Worm (Caenorhabditis elegans) whole organism, L2 larva: ENCODE data around the gene atp-5.

Source experiments
- C34F6.9 ChIP-seq: fragments of 150-350 bp; optimal IDR thresholded peaks from 2 replicates; lab custom pipeline; 2014; ENCODE audit warnings: missing biosample characterization, missing genetic modification characterization
- F13H6.1 ChIP-seq: sonication (generic microtip); optimal IDR thresholded peaks from 2 replicates; lab custom pipeline; 2016; ENCODE audit warnings: missing genetic modification characterization, missing compliant biosample characterization
- R02D3.7 ChIP-seq: fragments of 150-350 bp; optimal IDR thresholded peaks from 2 replicates; lab custom pipeline; 2014; ENCODE audit warnings: missing biosample characterization, missing genetic modification characterization
- Y55F3AM.14 ChIP-seq: fragments of 200-800 bp; sonication (Bioruptor generic); optimal IDR thresholded peaks from 2 replicates; lab custom pipeline; 2018; ENCODE audit warnings: mild to moderate bottlenecking, missing genetic modification characterization, missing compliant biosample characterization
- ZK546.5 ChIP-seq: sonication (generic microtip); optimal IDR thresholded peaks from 2 replicates; lab custom pipeline; 2017; ENCODE audit warnings: missing biosample characterization, missing genetic modification characterization
- alr-1 ChIP-seq: fragments of 150-350 bp; optimal IDR thresholded peaks from 2 replicates; lab custom pipeline; 2014; ENCODE audit warnings: missing biosample characterization, missing genetic modification characterization
- aly-2 ChIP-seq: fragments of 150-350 bp; optimal IDR thresholded peaks from 2 replicates; lab custom pipeline; 2014; ENCODE audit warnings: missing biosample characterization, missing genetic modification characterization
- ama-1 ChIP-seq: fragments of 150-350 bp; optimal IDR thresholded peaks from 2 replicates; lab custom pipeline; 2018; ENCODE audit warnings: inconsistent platforms
- blmp-1 ChIP-seq: sonication (generic microtip); optimal IDR thresholded peaks from 2 replicates; lab custom pipeline; 2017; ENCODE audit warnings: missing genetic modification characterization, mild to moderate bottlenecking, missing compliant biosample characterization, antibody characterized with exemption, moderate library complexity; ENCODE audit not compliant: insufficient read depth
- ceh-16 ChIP-seq: fragments of 150-350 bp; optimal IDR thresholded peaks from 2 replicates; lab custom pipeline; 2014; ENCODE audit warnings: missing biosample characterization, missing genetic modification characterization
- ceh-82 ChIP-seq: fragments of 150-350 bp; optimal IDR thresholded peaks from 2 replicates; lab custom pipeline; 2014; ENCODE audit warnings: missing biosample characterization, missing genetic modification characterization
- crh-2 ChIP-seq: sonication (generic microtip); optimal IDR thresholded peaks from 2 replicates; lab custom pipeline; 2017; ENCODE audit warnings: missing biosample characterization, missing genetic modification characterization
- dmd-4 ChIP-seq: sonication (generic microtip); optimal IDR thresholded peaks from 2 replicates; lab custom pipeline; 2017; ENCODE audit warnings: missing biosample characterization, missing genetic modification characterization
- egl-27 ChIP-seq: sonication (generic microtip); optimal IDR thresholded peaks from 3 replicates; lab custom pipeline; 2017; ENCODE audit warnings: missing biosample characterization, missing genetic modification reagents, missing genetic modification characterization
- elt-3 ChIP-seq: sonication (generic microtip); optimal IDR thresholded peaks from 2 replicates; lab custom pipeline; 2017; ENCODE audit warnings: missing biosample characterization, missing genetic modification characterization
- fos-1 ChIP-seq: fragments of 150-350 bp; optimal IDR thresholded peaks from 2 replicates; lab custom pipeline; 2014; ENCODE audit warnings: missing biosample characterization, missing genetic modification characterization
- gmeb-1 ChIP-seq: fragments of 150-350 bp; optimal IDR thresholded peaks from 2 replicates; lab custom pipeline; 2014; ENCODE audit warnings: missing biosample characterization, missing genetic modification characterization
- lin-11 ChIP-seq: fragments of 150-350 bp; sonication (generic microtip); optimal IDR thresholded peaks from 2 replicates; lab custom pipeline; 2014; ENCODE audit warnings: missing biosample characterization, missing genetic modification characterization, inconsistent platforms, mixed read lengths
- lin-13 ChIP-seq: fragments of 150-350 bp; optimal IDR thresholded peaks from 2 replicates; lab custom pipeline; 2014; ENCODE audit warnings: missing biosample characterization, missing genetic modification reagents, missing genetic modification characterization
- lin-39 ChIP-seq: fragments of 150-350 bp; optimal IDR thresholded peaks from 2 replicates; lab custom pipeline; 2014; ENCODE audit warnings: missing biosample characterization, missing genetic modification reagents, missing genetic modification characterization
- lsy-2 ChIP-seq, 2 experiments: fragments of 150-350 bp in 1 of 2; sonication (generic microtip) in 1 of 2; optimal IDR thresholded peaks; 2 replicates each; lab custom pipeline; 2014 to 2017; ENCODE audit warnings: missing biosample characterization in 2 of 2, missing genetic modification characterization in 2 of 2
- mab-5 ChIP-seq: fragments of 150-350 bp; optimal IDR thresholded peaks from 2 replicates; lab custom pipeline; 2014; ENCODE audit warnings: missing biosample characterization, missing genetic modification characterization
- mbf-1 ChIP-seq: sonication (generic microtip); optimal IDR thresholded peaks from 2 replicates; lab custom pipeline; 2017; ENCODE audit warnings: missing biosample characterization, missing genetic modification characterization
- mdl-1 ChIP-seq, 2 experiments: fragments of 150-350 bp in 1 of 2; sonication (generic microtip) in 1 of 2; optimal IDR thresholded peaks; 2 replicates each; lab custom pipeline; 2017; ENCODE audit warnings: missing biosample characterization in 2 of 2, missing genetic modification characterization in 2 of 2
- nhr-10 ChIP-seq: sonication (generic microtip); optimal IDR thresholded peaks from 2 replicates; lab custom pipeline; 2017; ENCODE audit warnings: missing biosample characterization, missing genetic modification characterization
- nhr-11 ChIP-seq: fragments of 150-350 bp; optimal IDR thresholded peaks from 2 replicates; lab custom pipeline; 2014; ENCODE audit warnings: missing biosample characterization, missing genetic modification characterization
- nhr-12 ChIP-seq: fragments of 150-350 bp; optimal IDR thresholded peaks from 2 replicates; lab custom pipeline; 2014; ENCODE audit warnings: missing biosample characterization, missing genetic modification characterization
- nhr-129 ChIP-seq: fragments of 150-350 bp; optimal IDR thresholded peaks from 2 replicates; lab custom pipeline; 2014; ENCODE audit warnings: missing biosample characterization, missing genetic modification characterization
- nhr-21 ChIP-seq: fragments of 150-350 bp; optimal IDR thresholded peaks from 2 replicates; lab custom pipeline; 2014; ENCODE audit warnings: missing biosample characterization, missing genetic modification characterization
- nhr-23 ChIP-seq: fragments of 150-350 bp; optimal IDR thresholded peaks from 2 replicates; lab custom pipeline; 2014; ENCODE audit warnings: missing biosample characterization, missing genetic modification reagents, missing genetic modification characterization
- nhr-237 ChIP-seq: fragments of 150-350 bp; optimal IDR thresholded peaks from 2 replicates; lab custom pipeline; 2014; ENCODE audit warnings: missing biosample characterization, missing genetic modification characterization
- nhr-25 ChIP-seq: fragments of 150-350 bp; sonication (generic microtip); optimal IDR thresholded peaks from 3 replicates; lab custom pipeline; 2014; ENCODE audit warnings: missing biosample characterization, missing genetic modification characterization
- nhr-6 ChIP-seq: fragments of 150-350 bp; optimal IDR thresholded peaks from 2 replicates; lab custom pipeline; 2014; ENCODE audit warnings: missing biosample characterization, missing genetic modification characterization
- nhr-77 ChIP-seq: fragments of 150-350 bp; optimal IDR thresholded peaks from 2 replicates; lab custom pipeline; 2014; ENCODE audit warnings: missing biosample characterization, missing genetic modification characterization
- peb-1 ChIP-seq: fragments of 150-350 bp; optimal IDR thresholded peaks from 2 replicates; lab custom pipeline; 2014; ENCODE audit warnings: missing biosample characterization, missing genetic modification characterization
- sem-4 ChIP-seq: fragments of 150-350 bp; optimal IDR thresholded peaks from 2 replicates; lab custom pipeline; 2014; ENCODE audit warnings: missing biosample characterization, missing genetic modification reagents, missing genetic modification characterization
- skn-1 ChIP-seq: sonication (generic microtip); optimal IDR thresholded peaks from 2 replicates; lab custom pipeline; 2017; ENCODE audit warnings: missing biosample characterization, missing genetic modification characterization
- sma-3 ChIP-seq: sonication (generic microtip); optimal IDR thresholded peaks from 2 replicates; lab custom pipeline; 2016; ENCODE audit warnings: missing genetic modification reagents, missing genetic modification characterization, missing compliant biosample characterization
- sma-9 ChIP-seq, 2 experiments: fragments of 150-350 bp in 1 of 2; sonication (generic microtip) in 1 of 2; optimal IDR thresholded peaks; 2 replicates each; lab custom pipeline; 2014 to 2016; ENCODE audit warnings: missing genetic modification characterization in 2 of 2, mild to moderate bottlenecking in 1 of 2, missing biosample characterization in 1 of 2, missing compliant biosample characterization in 1 of 2, missing genetic modification reagents in 1 of 2, moderate library complexity in 1 of 2
- snpc-4 ChIP-seq: fragments of 150-350 bp; optimal IDR thresholded peaks from 2 replicates; lab custom pipeline; 2014; ENCODE audit warnings: missing biosample characterization, missing genetic modification characterization
- unc-39 ChIP-seq: fragments of 150-350 bp; optimal IDR thresholded peaks from 2 replicates; lab custom pipeline; 2014; ENCODE audit warnings: missing biosample characterization, missing genetic modification characterization
- unc-55 ChIP-seq: fragments of 150-350 bp; sonication (generic microtip); optimal IDR thresholded peaks from 3 replicates; lab custom pipeline; 2014; ENCODE audit warnings: missing biosample characterization, missing genetic modification reagents, missing genetic modification characterization
- unc-62 ChIP-seq: fragments of 150-350 bp; optimal IDR thresholded peaks from 2 replicates; lab custom pipeline; 2014; ENCODE audit warnings: missing biosample characterization, missing genetic modification reagents, missing genetic modification characterization
- ztf-4 ChIP-seq: fragments of 150-350 bp; optimal IDR thresholded peaks from 2 replicates; lab custom pipeline; 2014; ENCODE audit warnings: missing biosample characterization, missing genetic modification characterization

atp-5 gene

DNA sequence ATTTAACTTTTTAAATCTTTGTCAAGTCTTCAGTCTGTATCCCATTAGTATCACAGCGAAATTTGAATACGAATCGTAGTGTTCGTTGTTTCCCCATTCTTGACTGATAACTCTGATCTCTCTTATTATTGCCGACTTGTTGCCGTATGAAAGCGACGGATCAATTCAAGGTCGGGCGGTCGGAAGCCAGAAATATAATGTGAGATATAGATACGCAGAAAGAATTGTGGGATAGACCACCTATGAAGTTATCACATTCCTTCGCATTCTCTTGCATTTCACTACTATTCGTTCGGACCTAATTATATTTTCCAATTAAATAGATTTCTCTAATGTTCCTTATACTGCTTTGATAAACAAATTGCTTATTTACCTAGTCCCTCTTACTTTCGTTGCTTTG, 25.3 kb upstream of the atp-5 start:
- TF ChIP-seq ceh-16 (tag; lab: Kevin White, UChicago), result no peak
- TF ChIP-seq nhr-6 (tag; lab: Kevin White, UChicago), result no peak
- no peak for TF ChIP-seq unc-39
- TF ChIP-seq C34F6.9 (tag; lab: Kevin White, UChicago), result no peak
- TF ChIP-seq blmp-1, result no peak
- TF ChIP-seq ceh-82 (tag; lab: Kevin White, UChicago), result no peak
- TF ChIP-seq nhr-25 (tag; lab: Kevin White, UChicago), result peak; percentile 4

DNA sequence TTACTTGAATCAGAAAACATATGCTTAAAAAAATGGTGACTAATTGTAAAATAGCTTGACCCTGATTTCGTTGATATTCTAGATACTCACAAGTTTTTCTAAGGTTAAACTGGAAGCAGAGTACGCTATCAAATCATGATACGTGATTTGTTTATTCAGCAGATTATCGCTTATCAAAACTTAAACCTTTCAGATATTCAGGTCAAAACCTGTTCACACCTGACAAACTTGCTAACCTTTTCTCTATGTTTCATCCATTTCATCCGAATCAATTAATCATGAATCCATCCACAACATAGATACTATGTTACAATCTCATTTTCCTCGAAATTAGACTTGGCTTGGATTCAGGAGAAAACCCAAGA, 24.1 kb upstream of the atp-5 start:
- TF ChIP-seq blmp-1 (no peak), ceh-82 (tag; lab: Kevin White, UChicago) (no peak), nhr-25 (tag; lab: Kevin White, UChicago) (peak; percentile 74), sma-3 (GFP tag; lab: Kevin White, UChicago) (peak; percentile 62), skn-1 (no peak), nhr-237 (tag; lab: Kevin White, UChicago) (no peak), snpc-4 (tag; lab: Kevin White, UChicago) (no peak), nhr-6 (tag; lab: Kevin White, UChicago) (no peak), R02D3.7 (tag; lab: Kevin White, UChicago) (no peak), nhr-23 (tag; lab: Kevin White, UChicago) (no peak), lin-13 (peak; percentile 14), unc-39 (no peak), alr-1 (tag; lab: Kevin White, UChicago) (no peak), ama-1 (lab: Kevin White, UChicago) (no peak), ceh-16 (tag; lab: Kevin White, UChicago) (no peak), F13H6.1 (no peak), crh-2 (no peak), nhr-21 (tag; lab: Kevin White, UChicago) (peak; percentile 84), lin-39 (tag; lab: Kevin White, UChicago) (no peak), sem-4 (tag; lab: Kevin White, UChicago) (no peak), aly-2 (tag; lab: Kevin White, UChicago) (no peak), elt-3 (tag; lab: Kevin White, UChicago) (no peak), lin-11 (no peak), sma-9 (GFP tag; optimal IDR thresholded peaks at IDR 0.05; lab: Kevin White, UChicago) (no peak), sma-9 (tag; optimal IDR thresholded peaks at IDR 0.05; lab: Kevin White, UChicago) (no peak), ZK546.5 (tag; lab: Kevin White, UChicago) (no peak), ztf-4 (tag; lab: Kevin White, UChicago) (no peak), fos-1 (tag; lab: Kevin White, UChicago) (no peak), gmeb-1 (tag; lab: Kevin White, UChicago) (no peak), unc-62 (no peak)

DNA sequence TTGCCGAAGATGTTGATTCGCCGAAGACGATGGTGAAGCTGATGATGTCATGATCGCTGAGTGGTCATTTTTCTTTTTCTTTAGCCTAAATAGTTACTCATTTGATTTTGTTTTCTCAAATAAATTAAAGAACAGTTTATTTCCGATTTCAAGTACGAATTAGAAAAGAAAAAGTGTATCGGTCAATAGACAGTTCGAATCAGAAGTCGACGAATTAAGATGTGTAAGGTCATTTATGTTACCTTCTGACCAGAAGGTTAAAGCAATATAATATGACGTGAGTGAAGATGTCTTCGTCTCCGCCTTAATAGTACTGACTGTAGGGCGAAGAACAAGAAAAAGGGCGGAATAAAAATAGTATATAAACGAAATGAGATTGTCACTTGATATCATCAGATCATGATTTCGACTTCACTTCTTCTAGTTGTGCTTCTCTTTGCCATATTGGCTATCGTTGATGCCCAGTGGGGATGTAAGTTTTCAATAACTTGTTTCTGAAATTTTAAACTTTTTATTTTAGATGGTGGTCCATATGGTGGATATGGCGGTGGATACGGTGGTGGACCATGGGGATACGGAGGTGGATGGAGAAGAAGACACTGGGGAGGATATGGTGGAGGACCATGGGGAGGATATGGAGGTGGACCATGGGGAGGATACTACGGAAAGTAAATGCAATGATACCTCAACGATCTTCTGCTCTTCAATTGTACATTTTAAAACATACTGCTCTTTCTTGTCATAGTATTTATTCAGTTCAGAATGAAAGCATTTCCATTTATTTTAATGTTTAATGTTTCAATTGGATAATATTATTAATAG, 23.5 kb upstream of the atp-5 start, which contains the start of the genes T19C4.24 and nlp-33:
TSS of gene T19C4.24 (minus strand) at position 51 of the 822 bp plus-strand sequence.
TSS of gene nlp-33 (plus strand) at position 389 of the 822 bp plus-strand sequence.
- TF ChIP-seq nhr-21 (tag; lab: Kevin White, UChicago) (no peak), dmd-4 (tag; lab: Kevin White, UChicago) (no peak), lsy-2 (tag; optimal IDR thresholded peaks at IDR 0.05; lab: Kevin White, UChicago) (no peak), nhr-12 (tag; lab: Kevin White, UChicago) (no peak), mab-5 (tag; lab: Kevin White, UChicago) (no peak), alr-1 (tag; lab: Kevin White, UChicago) (no peak), mbf-1 (tag; lab: Kevin White, UChicago) (no peak), ama-1 (lab: Kevin White, UChicago) (peak; percentile 94), unc-62 (no peak), lin-39 (tag; lab: Kevin White, UChicago) (no peak), unc-39 (no peak), snpc-4 (tag; lab: Kevin White, UChicago) (no peak), nhr-129 (no peak), skn-1 (no peak), R02D3.7 (tag; lab: Kevin White, UChicago) (no peak), sem-4 (tag; lab: Kevin White, UChicago) (no peak), aly-2 (tag; lab: Kevin White, UChicago) (no peak), peb-1 (tag; lab: Kevin White, UChicago) (no peak), mdl-1 (tag; optimal IDR thresholded peaks at IDR 0.05; lab: Kevin White, UChicago) (no peak), nhr-25 (tag; lab: Kevin White, UChicago) (peak; percentile 87), nhr-10 (tag; lab: Kevin White, UChicago) (no peak), sma-3 (GFP tag; lab: Kevin White, UChicago) (peak; percentile 72), fos-1 (tag; lab: Kevin White, UChicago) (no peak), nhr-11 (tag; lab: Kevin White, UChicago) (no peak), nhr-77 (no peak), F13H6.1 (no peak), Y55F3AM.14 (GFP tag; lab: Kevin White, UChicago) (no peak), lin-13 (no peak), ceh-82 (tag; lab: Kevin White, UChicago) (no peak), egl-27 (tag; lab: Kevin White, UChicago) (no peak), gmeb-1 (tag; lab: Kevin White, UChicago) (no peak), blmp-1 (peak; percentile 28), ztf-4 (tag; lab: Kevin White, UChicago) (no peak), unc-55 (GFP tag; lab: Kevin White, UChicago) (no peak), nhr-23 (tag; lab: Kevin White, UChicago) (no peak), elt-3 (tag; lab: Kevin White, UChicago) (no peak), nhr-6 (tag; lab: Kevin White, UChicago) (no peak), lin-11 (no peak)
